Worm (Caenorhabditis elegans): Measurements from ENCODE around the gene B0302.4.

The B0302.4 gene

DNA sequence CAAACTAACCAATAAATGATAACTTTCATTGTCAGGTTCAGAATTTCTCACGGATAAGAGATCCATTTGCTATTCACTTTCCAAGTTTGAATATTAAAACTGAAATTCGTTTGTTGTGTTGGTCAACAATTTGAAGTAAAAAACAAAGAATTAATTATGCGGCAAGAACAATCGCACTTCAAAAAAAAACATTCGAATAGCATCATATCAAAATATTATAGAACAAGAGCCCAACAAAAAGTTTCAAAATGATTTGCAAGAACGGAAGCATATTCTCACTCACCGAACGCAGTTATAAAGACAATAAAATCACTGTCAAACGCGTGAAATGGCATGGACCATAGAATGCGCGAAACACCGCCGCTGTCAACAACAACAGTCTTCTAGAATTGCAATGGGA is 42.1 kb downstream of the B0302.4 start, which contains the start of gene K09E3.7:
Gene K09E3.7, minus strand, starts transcription at position 101 of the 400 bp plus-strand sequence.
- no peak for TF ChIP-seq fkh-2 (tag; optimal IDR thresholded peaks at IDR 0.05)
- no peak for TF ChIP-seq elt-2 (tag; optimal IDR thresholded peaks at IDR 0.05)
- TF ChIP-seq lsy-12 (tag; optimal IDR thresholded peaks at IDR 0.05) = no peak
